Fruit fly (Drosophila melanogaster) whole organism, embryonic: ENCODE measurements around the gene Plc21C.

Experiments used
- Bgb ChIP-seq: fragments of 200-800 bp; sonication (Bioruptor generic); IDR thresholded peaks from 2 replicates; pipeline ENCODE4 v1.3.6; 2022; ENCODE audit warnings: missing biosample characterization, missing genetic modification characterization; ENCODE audit not compliant: partially characterized antibody
- CG10267 ChIP-seq: fragments of 200-800 bp; sonication (Bioruptor generic); optimal IDR thresholded peaks from 2 replicates; lab custom pipeline; 2018; ENCODE audit warnings: missing biosample characterization, mild to moderate bottlenecking, missing genetic modification characterization, moderate library complexity
- CG11504 ChIP-seq: fragments of 200-800 bp; sonication (Bioruptor generic); optimal IDR thresholded peaks from 3 replicates; lab custom pipeline; 2019; ENCODE audit warnings: missing biosample characterization, mild to moderate bottlenecking, missing genetic modification characterization, moderate library complexity
- CG12071 ChIP-seq: fragments of 200-800 bp; sonication (Bioruptor generic); optimal IDR thresholded peaks from 3 replicates; lab custom pipeline; 2018; ENCODE audit warnings: missing biosample characterization, mild to moderate bottlenecking, missing genetic modification characterization
- CG1529 ChIP-seq: fragments of 200-800 bp; sonication (Bioruptor generic); optimal IDR thresholded peaks from 3 replicates; lab custom pipeline; 2018; ENCODE audit warnings: missing biosample characterization, missing genetic modification characterization
- CG15479 ChIP-seq: fragments of 200-800 bp; sonication (Bioruptor generic); optimal IDR thresholded peaks from 3 replicates; lab custom pipeline; 2019; ENCODE audit warnings: missing biosample characterization, mild to moderate bottlenecking, missing genetic modification characterization, moderate library complexity
- CG17912 ChIP-seq: fragments of 200-800 bp; sonication (Bioruptor generic); optimal IDR thresholded peaks from 2 replicates; lab custom pipeline; 2018; ENCODE audit warnings: missing biosample characterization, mild to moderate bottlenecking, missing genetic modification characterization
- CG2116 ChIP-seq: fragments of 200-800 bp; sonication (Bioruptor generic); optimal IDR thresholded peaks from 3 replicates; lab custom pipeline; 2018; ENCODE audit warnings: missing biosample characterization, mild to moderate bottlenecking, missing genetic modification characterization
- CG32532 ChIP-seq: fragments of 200-800 bp; sonication (Bioruptor generic); IDR thresholded peaks from 2 replicates; pipeline ENCODE4 v1.3.6; 2022; ENCODE audit warnings: missing biosample characterization, missing genetic modification characterization
- CG4328 ChIP-seq: fragments of 200-800 bp; sonication (Bioruptor generic); optimal IDR thresholded peaks from 3 replicates; lab custom pipeline; 2017; ENCODE audit warnings: missing biosample characterization, missing genetic modification reagents, missing genetic modification characterization
- CG4617 ChIP-seq: fragments of 200-800 bp; sonication (Bioruptor generic); optimal IDR thresholded peaks from 3 replicates; lab custom pipeline; 2016; ENCODE audit warnings: missing biosample characterization, missing genetic modification characterization, borderline replicate concordance
- CG5180 ChIP-seq: fragments of 200-800 bp; sonication (Bioruptor generic); optimal IDR thresholded peaks from 3 replicates; lab custom pipeline; 2017; ENCODE audit warnings: missing biosample characterization, missing genetic modification characterization, mild to moderate bottlenecking, moderate library complexity, missing genetic modification reagents
- CG6654 ChIP-seq: fragments of 200-800 bp; sonication (Bioruptor generic); optimal IDR thresholded peaks from 2 replicates; lab custom pipeline; 2017; ENCODE audit warnings: missing biosample characterization, mild to moderate bottlenecking, missing genetic modification characterization
- CG8290 ChIP-seq, 3 experiments: fragments of 200-800 bp; sonication (Bioruptor generic); optimal IDR thresholded peaks; 2 replicates each; lab custom pipeline; 2016 to 2019; ENCODE audit warnings: missing biosample characterization in 3 of 3, missing genetic modification characterization in 3 of 3, mild to moderate bottlenecking in 2 of 3, moderate library complexity in 1 of 3
- CG8944 ChIP-seq: fragments of 200-800 bp; sonication (Bioruptor generic); optimal IDR thresholded peaks from 3 replicates; lab custom pipeline; 2016; ENCODE audit warnings: missing biosample characterization, missing genetic modification characterization
- CG9437 ChIP-seq: fragments of 200-800 bp; sonication (Bioruptor generic); optimal IDR thresholded peaks from 2 replicates; lab custom pipeline; 2018; ENCODE audit warnings: missing biosample characterization, mild to moderate bottlenecking, missing genetic modification characterization
- Chrac-16 ChIP-seq: fragments of 200-800 bp; sonication (Bioruptor generic); optimal IDR thresholded peaks from 3 replicates; lab custom pipeline; 2016; ENCODE audit warnings: missing biosample characterization, missing genetic modification characterization
- CrebB ChIP-seq: fragments of 200-800 bp; sonication (Bioruptor generic); optimal IDR thresholded peaks from 3 replicates; lab custom pipeline; 2018; ENCODE audit warnings: missing biosample characterization, mild to moderate bottlenecking, missing genetic modification characterization
- Dad ChIP-seq: fragments of 200-800 bp; sonication (Bioruptor generic); optimal IDR thresholded peaks from 3 replicates; lab custom pipeline; 2016; ENCODE audit warnings: missing biosample characterization, missing genetic modification characterization
- E2f2 ChIP-seq: fragments of 200-800 bp; sonication (Bioruptor generic); IDR thresholded peaks from 2 replicates; pipeline ENCODE4 v1.3.6; 2022; ENCODE audit warnings: missing biosample characterization, missing genetic modification characterization
- Elba2 ChIP-seq: fragments of 200-800 bp; sonication (Bioruptor generic); optimal IDR thresholded peaks from 3 replicates; lab custom pipeline; 2016; ENCODE audit warnings: missing biosample characterization, missing genetic modification characterization
- Ets97D ChIP-seq: fragments of 200-800 bp; sonication (Bioruptor generic); optimal IDR thresholded peaks from 3 replicates; lab custom pipeline; 2016; ENCODE audit warnings: missing biosample characterization, missing genetic modification characterization
- Jarid2 ChIP-seq: fragments of 200-800 bp; sonication (Bioruptor generic); optimal IDR thresholded peaks from 3 replicates; lab custom pipeline; 2017; ENCODE audit warnings: mild to moderate bottlenecking, missing biosample characterization, missing genetic modification reagents, missing genetic modification characterization
- Pdp1 ChIP-seq, 2 experiments: fragments of 200-800 bp; sonication (Bioruptor generic); optimal IDR thresholded peaks; 3 replicates each; lab custom pipeline; 2016; ENCODE audit warnings: missing biosample characterization in 2 of 2, missing genetic modification characterization in 2 of 2, mild to moderate bottlenecking in 1 of 2, moderate library complexity in 1 of 2
- Side ChIP-seq: fragments of 200-800 bp; sonication (Bioruptor generic); optimal IDR thresholded peaks from 2 replicates; lab custom pipeline; 2016; ENCODE audit warnings: missing biosample characterization, missing genetic modification characterization
- Sin3A ChIP-seq: fragments of >200 bp; optimal IDR thresholded peaks from 2 replicates; lab custom pipeline; 2018
- Sry-δ ChIP-seq: fragments of 200-800 bp; sonication (Bioruptor generic); optimal IDR thresholded peaks from 2 replicates; lab custom pipeline; 2016; ENCODE audit warnings: missing biosample characterization, missing genetic modification characterization
- al ChIP-seq: fragments of 200-800 bp; sonication (Bioruptor generic); IDR thresholded peaks from 2 replicates; pipeline ENCODE4 v1.3.6; 2022; ENCODE audit warnings: missing biosample characterization, missing genetic modification characterization
- ara ChIP-seq: fragments of 200-800 bp; sonication (Bioruptor generic); IDR thresholded peaks from 2 replicates; pipeline ENCODE4 v1.3.6; 2022; ENCODE audit warnings: missing biosample characterization, missing genetic modification characterization
- btn ChIP-seq: fragments of 200-800 bp; sonication (Bioruptor generic); optimal IDR thresholded peaks from 2 replicates; lab custom pipeline; 2016; ENCODE audit warnings: missing biosample characterization, missing genetic modification characterization
- gfzf ChIP-seq: fragments of 200-800 bp; sonication (Bioruptor generic); optimal IDR thresholded peaks from 2 replicates; lab custom pipeline; 2016; ENCODE audit warnings: missing biosample characterization, mild to moderate bottlenecking, missing genetic modification characterization, moderate library complexity
- inv ChIP-seq: fragments of 200-800 bp; sonication (Bioruptor generic); IDR thresholded peaks from 2 replicates; pipeline ENCODE4 v1.3.6; 2022; ENCODE audit warnings: missing biosample characterization, missing genetic modification characterization; ENCODE audit not compliant: partially characterized antibody
- kni ChIP-seq: fragments of 200-800 bp; sonication (Bioruptor generic); optimal IDR thresholded peaks from 3 replicates; lab custom pipeline; 2017; ENCODE audit warnings: mild to moderate bottlenecking, missing biosample characterization, missing genetic modification reagents, missing genetic modification characterization
- lbe ChIP-seq: fragments of 200-800 bp; sonication (Bioruptor generic); optimal IDR thresholded peaks from 2 replicates; lab custom pipeline; 2016; ENCODE audit warnings: missing biosample characterization, mild to moderate bottlenecking, missing genetic modification characterization
- lmd ChIP-seq: fragments of 200-800 bp; sonication (Bioruptor generic); IDR thresholded peaks from 2 replicates; pipeline ENCODE4 v1.3.6; 2022; ENCODE audit warnings: missing biosample characterization, missing genetic modification characterization
- lov ChIP-seq, 2 experiments: fragments of 200-800 bp in 1 of 2; fragments of >200 bp in 1 of 2; sonication (Bioruptor generic) in 1 of 2; IDR thresholded peaks in 1 of 2; optimal IDR thresholded peaks in 1 of 2; 2 replicates in 1 of 2; 3 replicates in 1 of 2; pipeline versions ENCODE4 v1.3.6 to Lab custom; 2017 to 2022; ENCODE audit warnings: missing biosample characterization in 1 of 2, missing genetic modification characterization in 1 of 2
- nerfin-1 ChIP-seq: fragments of 200-800 bp; sonication (Bioruptor generic); optimal IDR thresholded peaks from 3 replicates; lab custom pipeline; 2019; ENCODE audit warnings: missing biosample characterization, mild to moderate bottlenecking, missing genetic modification characterization, moderate library complexity
- nmo ChIP-seq: fragments of 200-800 bp; sonication (Bioruptor generic); optimal IDR thresholded peaks from 2 replicates; lab custom pipeline; 2018; ENCODE audit warnings: missing biosample characterization, mild to moderate bottlenecking, missing genetic modification characterization, moderate library complexity
- pan ChIP-seq, 4 experiments: fragments of >200 bp in 3 of 4; fragments of 200-800 bp in 1 of 4; sonication (Bioruptor generic) in 1 of 4; optimal IDR thresholded peaks in 3 of 4; IDR thresholded peaks in 1 of 4; 2 replicates each; pipeline versions ENCODE4 v1.3.6 to Lab custom; 2017 to 2022; ENCODE audit warnings: missing biosample characterization in 2 of 4, missing genetic modification characterization in 2 of 4, mixed read lengths in 1 of 4
- phol ChIP-seq: fragments of 200-800 bp; sonication (Bioruptor generic); optimal IDR thresholded peaks from 3 replicates; lab custom pipeline; 2018; ENCODE audit warnings: missing biosample characterization, mild to moderate bottlenecking, missing genetic modification characterization, moderate library complexity
- ro ChIP-seq: fragments of 200-800 bp; sonication (Bioruptor generic); IDR thresholded peaks from 2 replicates; pipeline ENCODE4 v1.3.6; 2022; ENCODE audit warnings: missing biosample characterization, missing genetic modification characterization
- schlank ChIP-seq: fragments of 200-800 bp; sonication (Bioruptor generic); optimal IDR thresholded peaks from 2 replicates; lab custom pipeline; 2018; ENCODE audit warnings: missing biosample characterization, mild to moderate bottlenecking, missing genetic modification characterization
- sob ChIP-seq: fragments of 200-800 bp; sonication (Bioruptor generic); IDR thresholded peaks from 2 replicates; pipeline ENCODE4 v1.3.6; 2022; ENCODE audit warnings: missing biosample characterization, missing genetic modification characterization
- tll ChIP-seq, 2 experiments: fragments of 200-800 bp in 1 of 2; fragments of >200 bp in 1 of 2; sonication (Bioruptor generic) in 1 of 2; optimal IDR thresholded peaks; 2 replicates each; lab custom pipeline; 2017 to 2019; ENCODE audit warnings: missing biosample characterization in 2 of 2, missing genetic modification characterization in 2 of 2, mild to moderate bottlenecking in 1 of 2, moderate library complexity in 1 of 2
- trem ChIP-seq: fragments of 200-800 bp; optimal IDR thresholded peaks from 3 replicates; lab custom pipeline; 2019; ENCODE audit warnings: missing biosample characterization, mild to moderate bottlenecking, missing genetic modification characterization, moderate library complexity
- twi ChIP-seq: fragments of 200-800 bp; optimal IDR thresholded peaks from 2 replicates; lab custom pipeline; 2019; ENCODE audit warnings: missing biosample characterization, mild to moderate bottlenecking, missing genetic modification characterization, moderate library complexity

Gene Plc21C

DNA sequence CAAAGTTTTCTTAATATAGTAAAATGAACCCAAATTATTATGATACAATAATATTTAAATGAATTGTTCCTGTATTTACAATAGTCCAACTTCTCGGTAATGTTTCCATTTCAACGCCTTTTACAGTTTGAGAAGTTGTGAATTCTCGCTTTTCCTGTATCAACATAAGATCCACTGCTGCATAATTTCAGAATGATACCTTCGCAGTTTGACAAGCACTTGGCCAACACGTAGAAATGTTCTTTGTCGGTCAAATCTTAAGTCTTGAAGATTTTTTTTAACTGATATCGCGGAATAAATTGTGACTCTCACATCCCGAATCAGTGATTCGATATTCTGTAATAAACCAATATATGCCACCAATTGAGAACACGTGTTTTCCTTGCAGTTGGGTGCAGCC lies 41.9 kb downstream of the Plc21C start:
- TF ChIP-seq Jarid2 (no peak), inv (GFP tag; lab: Robert Waterston, UW) (no peak), CG6654 (GFP tag; lab: Kevin White, UChicago) (peak; percentile 60), CG1529 (GFP tag; lab: Kevin White, UChicago) (peak; percentile 88)

DNA sequence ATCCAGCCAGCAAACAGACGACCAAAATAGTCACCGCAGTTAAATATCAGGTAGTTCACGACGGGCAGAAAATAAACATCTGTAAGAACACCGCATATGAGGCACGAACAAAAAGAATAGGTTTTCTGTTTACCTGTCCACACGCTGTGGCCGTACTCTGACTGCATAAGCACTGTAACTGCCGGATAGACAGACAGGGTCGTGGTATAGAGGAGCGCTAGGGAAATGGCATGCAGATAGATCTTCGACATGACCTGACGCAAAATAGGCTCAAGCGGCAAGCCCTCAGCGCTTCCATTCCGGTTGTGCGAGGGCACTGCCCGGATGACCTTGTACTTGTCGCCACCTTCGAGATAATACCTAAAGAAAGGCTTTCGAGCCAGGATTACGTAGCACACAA lies 50.5 kb downstream of the Plc21C start:
- TF ChIP-seq sob (GFP tag; lab: Robert Waterston, UW) (no peak), ara (no peak), E2f2 (GFP tag; lab: Robert Waterston, UW) (no peak), CG4328 (GFP tag; lab: Kevin White, UChicago) (no peak), Sin3A (lab: Kevin White, UChicago) (no peak), CG9437 (GFP tag; lab: Kevin White, UChicago) (no peak), twi (peak; percentile 8), Dad (no peak), CG8944 (no peak), CG17912 (GFP tag; lab: Kevin White, UChicago) (no peak), tll (GFP tag; optimal IDR thresholded peaks at IDR 0.05; lab: Kevin White, UChicago) (peak in 1 of 2 experiments; percentile 83), CG15479 (peak; percentile 90), lov (optimal IDR thresholded peaks at IDR 0.05; lab: Kevin White, UChicago) (no peak), lov (GFP tag; IDR thresholded peaks at IDR 0.05; lab: Robert Waterston, UW) (no peak)

DNA sequence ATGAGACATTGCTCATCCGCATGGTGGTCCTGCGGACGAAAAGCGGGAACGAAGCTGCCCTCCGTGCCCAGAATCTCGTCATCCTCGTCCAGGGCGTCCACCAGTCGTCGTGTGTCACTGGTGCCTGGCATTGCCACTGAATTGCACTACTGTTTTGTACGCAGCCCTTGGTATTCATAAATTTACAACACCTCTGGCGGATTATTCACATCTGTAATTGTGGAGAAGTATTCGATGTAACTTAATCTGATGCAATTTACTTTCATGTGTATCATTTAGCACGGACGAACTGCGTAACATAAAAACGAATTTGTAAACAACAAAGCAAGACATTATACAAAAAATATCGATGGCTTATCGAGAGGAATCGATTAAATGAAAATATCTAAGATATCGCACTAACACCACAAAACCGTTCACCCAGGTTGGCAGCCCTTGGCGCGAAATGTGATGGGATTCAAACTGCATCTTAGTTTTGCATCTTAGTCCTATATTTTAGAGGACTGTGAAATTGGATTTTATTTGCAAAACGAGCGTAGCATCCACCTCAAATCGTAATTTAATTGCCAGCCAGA lies 51.9 kb downstream of the Plc21C start, which contains the start of gene Ent1:
Gene Ent1 (minus strand): TSS at position 319 of the 575 bp plus-strand sequence.
- TF ChIP-seq kni (GFP tag; lab: Kevin White, UChicago) (no peak), CG2116 (peak; percentile 84), lmd (GFP tag; lab: Robert Waterston, UW) (no peak), lbe (GFP tag; lab: Kevin White, UChicago) (no peak), pan (optimal IDR thresholded peaks at IDR 0.05; lab: Kevin White, UChicago) (no peak), pan (GFP tag; optimal IDR thresholded peaks at IDR 0.05 in 1 of 2, IDR thresholded peaks at IDR 0.05 in 1 of 2) (no peak), Elba2 (no peak), Pdp1 (GFP tag; optimal IDR thresholded peaks at IDR 0.05; lab: Kevin White, UChicago) (peak in 1 of 2 experiments; percentile 96), CG11504 (tag; lab: Kevin White, UChicago) (no peak), Bgb (no peak), trem (tag; lab: Kevin White, UChicago) (peak; percentile 100), Chrac-16 (GFP tag; lab: Kevin White, UChicago) (no peak), phol (peak; percentile 3), CG8290 (GFP tag; optimal IDR thresholded peaks at IDR 0.05; lab: Kevin White, UChicago) (peak; percentile 41), CG8290 (tag; optimal IDR thresholded peaks at IDR 0.05; lab: Kevin White, UChicago) (peak in 1 of 2 experiments; percentile 61), gfzf (GFP tag; lab: Kevin White, UChicago) (peak; percentile 35), schlank (no peak), Side (GFP tag; lab: Kevin White, UChicago) (no peak), CG5180 (GFP tag; lab: Kevin White, UChicago) (no peak), CG32532 (GFP tag; lab: Robert Waterston, UW) (no peak), nmo (peak; percentile 33), al (GFP tag; lab: Robert Waterston, UW) (no peak), nerfin-1 (tag; lab: Kevin White, UChicago) (peak; percentile 11), CG12071 (GFP tag; lab: Kevin White, UChicago) (no peak), ro (GFP tag; lab: Robert Waterston, UW) (no peak), CG15479 (peak; percentile 40), CG10267 (peak; percentile 32), CG4617 (GFP tag; lab: Kevin White, UChicago) (peak; percentile 77), Sry-δ (GFP tag; lab: Kevin White, UChicago) (peak; percentile 93), CrebB (peak; percentile 6), btn (no peak), Ets97D (GFP tag; lab: Kevin White, UChicago) (peak; percentile 31)
